Fruit fly (Drosophila melanogaster) Kc167 (cell line): ENCODE data around the gene CG13999.

Source experiments
- h ChIP-seq: fragments of >200 bp; optimal IDR thresholded peaks from 3 replicates; lab custom pipeline; 2018; ENCODE audit warnings: missing external identifiers
- ttk ChIP-seq: sonication (Bioruptor generic); optimal IDR thresholded peaks from 2 replicates; lab custom pipeline; 2017; ENCODE audit warnings: missing external identifiers

DNA sequence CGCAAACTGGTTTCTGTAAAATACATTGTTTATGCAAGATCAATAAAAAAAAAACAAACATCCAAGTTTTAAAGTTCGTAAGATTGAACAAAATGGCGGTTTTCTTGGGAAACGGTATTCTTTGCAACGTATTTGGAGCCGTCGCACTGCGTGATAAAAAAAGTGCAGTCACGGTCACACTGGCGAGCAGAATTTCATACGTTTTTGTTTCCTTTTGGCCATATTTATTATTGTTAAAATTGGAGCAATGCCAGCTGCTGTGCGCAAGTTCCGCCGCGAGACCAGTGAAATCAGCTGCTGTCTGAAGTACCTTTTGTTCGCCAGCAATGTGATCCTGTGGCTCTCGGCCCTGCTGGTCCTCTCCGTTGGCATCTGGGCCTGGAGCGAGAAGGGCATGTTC, 43.8 kb upstream of the CG13999 start, which contains the start of gene Tsp26A:
- no peak for TF ChIP-seq ttk (lab: Kevin White, UChicago)
- no peak for TF ChIP-seq h (lab: Kevin White, UChicago)
